Worm (Caenorhabditis elegans): Measurements from ENCODE around the gene K04A8.1.
A peak's percentile ranks its signal among the peaks of the same experiment; 100 is the strongest.

K04A8.1 gene

ce11 chrV:6551707-6552390, 14.3 kb upstream of the K04A8.1 start, which contains the start of gene twk-10 (continued):
- TF ChIP-seq mxl-2 (GFP tag; conservative IDR thresholded peaks at IDR 0.05) = no peak
- no peak for TF ChIP-seq nhr-11 (tag; optimal IDR thresholded peaks at IDR 0.05)
- peak; percentile 73; the same call in 1 of the 2 replicates for TF ChIP-seq F26F4.8 (GFP tag; conservative IDR thresholded peaks at IDR 0.05)
- peak; percentile 76; the same call in 1 of the 2 replicates for TF ChIP-seq dmd-8 (GFP tag; IDR thresholded peaks at IDR 0.05)
- peak; percentile 78 for TF ChIP-seq vab-7 (GFP tag; IDR thresholded peaks at IDR 0.05)
- TF ChIP-seq mdt-29 (GFP tag; IDR thresholded peaks at IDR 0.05) = peak; percentile 64; the same call in 1 of the 2 replicates
- TF ChIP-seq D1046.2 (GFP tag; IDR thresholded peaks at IDR 0.05) = 0 out of 2 replicates have a peak, but pooled peaks have one; percentile 49
- peak in 1 of 2 experiments; percentile 62 for TF ChIP-seq daf-16 (GFP tag; optimal IDR thresholded peaks at IDR 0.05)
- peak; percentile 46 for TF ChIP-seq daf-16 (tag; optimal IDR thresholded peaks at IDR 0.05)
- 0 out of 4 replicates have a peak, but pooled peaks of 1 of the 2 experiments have one; percentile 59 for TF ChIP-seq madf-5 (GFP tag; IDR thresholded peaks at IDR 0.05)
- peak; percentile 21 for TF ChIP-seq nhr-111 (GFP tag; optimal IDR thresholded peaks at IDR 0.05)
- peak; percentile 26 for TF ChIP-seq nhr-28 (tag; optimal IDR thresholded peaks at IDR 0.05)
- TF ChIP-seq dmd-6 (GFP tag; IDR thresholded peaks at IDR 0.05) = peak; percentile 60
- TF ChIP-seq hmg-1.1 (GFP tag; IDR thresholded peaks at IDR 0.05) = peak; percentile 41; the same call in 1 of the 2 replicates
- TF ChIP-seq spr-1 (tag; optimal IDR thresholded peaks at IDR 0.05) = no peak
- TF ChIP-seq ceh-44 (GFP tag; IDR thresholded peaks at IDR 0.05) = peak; percentile 70; the same call in 1 of the 2 replicates
- no peak for TF ChIP-seq unc-62 (GFP tag; optimal IDR thresholded peaks at IDR 0.05 in 1 of 2)
- TF ChIP-seq unc-62 (tag; optimal IDR thresholded peaks at IDR 0.05) = no peak
- no peak for TF ChIP-seq hif-1 (tag; optimal IDR thresholded peaks at IDR 0.05)
- no peak for TF ChIP-seq F49E8.2 (tag; optimal IDR thresholded peaks at IDR 0.05; ENCODE audit: borderline replicate concordance)
- TF ChIP-seq zfp-2 (tag; optimal IDR thresholded peaks at IDR 0.05) = no peak
- peak; percentile 9 for TF ChIP-seq rbr-2 (tag; optimal IDR thresholded peaks at IDR 0.05)
- TF ChIP-seq Y48G9A.11 (GFP tag; IDR thresholded peaks at IDR 0.05) = peak; percentile 69; the same call in 1 of the 2 replicates
- no peak for TF ChIP-seq zip-2 (tag; optimal IDR thresholded peaks at IDR 0.05)
- TF ChIP-seq ZK337.2 (GFP tag; IDR thresholded peaks at IDR 0.05) = peak; percentile 70; the same call in 1 of the 2 replicates
- no peak for TF ChIP-seq nhr-10 (tag; optimal IDR thresholded peaks at IDR 0.05)
- 0 out of 2 replicates have a peak, but pooled peaks have one; percentile 63 for TF ChIP-seq daf-19 (GFP tag; conservative IDR thresholded peaks at IDR 0.05)
- TF ChIP-seq lim-7 (GFP tag; IDR thresholded peaks at IDR 0.05) = peak; percentile 86
- TF ChIP-seq tra-1 (GFP tag; IDR thresholded peaks at IDR 0.05) = peak; percentile 83
- TF ChIP-seq F44E2.7 (GFP tag; IDR thresholded peaks at IDR 0.05) = 0 out of 2 replicates have a peak, but pooled peaks have one; percentile 62
- 0 out of 2 replicates have a peak, but pooled peaks have one; percentile 34 for TF ChIP-seq nhr-41 (GFP tag; IDR thresholded peaks at IDR 0.05)

- no peak for TF ChIP-seq snpc-4 (tag; optimal IDR thresholded peaks at IDR 0.05)
- TF ChIP-seq lin-13 (GFP tag; optimal IDR thresholded peaks at IDR 0.05) = no peak
- no peak for TF ChIP-seq zip-11 (GFP tag; IDR thresholded peaks at IDR 0.05)
Measured at ce11 chrV:6554308-6554707, 11.8 kb upstream of the K04A8.1 start, which contains the start of gene K04A8.19. TSS of gene K04A8.19 (minus strand) at chrV:6554408.

- TF ChIP-seq ama-1 (optimal IDR thresholded peaks at IDR 0.05) (no peak), pqm-1 (tag; optimal IDR thresholded peaks at IDR 0.05) (no peak)
Measured at ce11 chrV:6557035-6557434, 9.1 kb upstream of the K04A8.1 start, which contains the start of gene spp-27. TSS of gene spp-27 (minus strand) at chrV:6557135.

DNA sequence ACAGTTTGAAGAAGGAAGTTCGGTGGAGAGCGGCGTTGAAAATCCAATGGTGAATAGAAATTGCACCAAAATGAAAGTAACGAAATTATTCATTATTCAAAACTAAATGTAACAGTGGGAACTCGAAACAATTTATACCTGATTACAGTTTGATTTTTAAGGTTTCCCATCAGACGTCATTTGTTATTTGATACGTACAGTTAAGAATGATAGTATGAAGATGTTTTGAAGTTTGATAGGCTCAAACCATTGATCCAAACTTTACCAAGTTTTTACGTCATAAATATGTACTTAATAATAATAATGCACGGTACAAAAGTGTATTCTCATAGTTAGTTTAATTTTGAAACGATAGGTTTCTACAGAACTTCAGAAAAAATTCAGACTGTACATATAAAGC, 8.0 kb upstream of the K04A8.1 start, which contains the start of gene spp-20:
Gene spp-20, minus strand, starts transcription at position 101 of the 400 bp plus-strand sequence.
- no peak for TF ChIP-seq nhr-76 (tag; optimal IDR thresholded peaks at IDR 0.05)
- no peak for TF ChIP-seq nhr-48 (tag; optimal IDR thresholded peaks at IDR 0.05)
- TF ChIP-seq zip-2 (tag; optimal IDR thresholded peaks at IDR 0.05) = no peak
